Worm (Caenorhabditis elegans): ENCODE data around the gene col-168.

DNA sequence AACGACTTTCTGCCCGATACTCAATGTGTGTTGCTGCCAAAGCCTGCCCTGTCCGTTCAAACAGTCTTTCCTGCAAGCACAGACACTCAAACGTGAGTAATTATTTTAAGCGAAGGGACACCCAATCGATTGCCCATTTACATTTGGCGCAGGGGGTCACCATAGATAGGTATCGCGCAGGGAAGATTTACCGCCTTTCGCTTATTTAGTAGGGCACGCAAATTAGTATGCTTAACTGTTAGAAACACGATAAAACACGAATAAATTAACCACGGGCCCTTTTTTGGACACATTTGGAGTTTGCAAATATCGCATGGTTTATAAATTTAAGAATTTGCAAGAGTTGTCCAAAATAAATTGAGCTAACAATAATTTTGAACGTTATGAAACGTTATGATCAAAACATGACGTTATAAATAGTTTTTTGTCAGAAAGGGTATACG, 29.8 kb upstream of the col-168 start:
- TF ChIP-seq dao-5 (tag; optimal IDR thresholded peaks at IDR 0.05) (peak; percentile 82), him-1 (tag; optimal IDR thresholded peaks at IDR 0.05) (peak; percentile 100), W03F9.2 (tag; optimal IDR thresholded peaks at IDR 0.05) (peak; percentile 97)
